Worm (Caenorhabditis elegans) whole organism, L4/young adult: Measurements from ENCODE around the gene nep-3.

Source experiments
- W03F9.2 ChIP-seq: fragments of 150-350 bp; optimal IDR thresholded peaks from 2 replicates; lab custom pipeline; 2014; ENCODE audit warnings: missing biosample characterization, missing genetic modification characterization
- dao-5 ChIP-seq: sonication (generic microtip); optimal IDR thresholded peaks from 2 replicates; lab custom pipeline; 2016; ENCODE audit warnings: missing genotype, missing genetic modification characterization, moderate library complexity, missing compliant biosample characterization
- him-1 ChIP-seq: sonication (generic microtip); optimal IDR thresholded peaks from 2 replicates; lab custom pipeline; 2016; ENCODE audit warnings: missing genotype, missing genetic modification reagents, missing genetic modification characterization, missing compliant biosample characterization

Gene nep-3

DNA sequence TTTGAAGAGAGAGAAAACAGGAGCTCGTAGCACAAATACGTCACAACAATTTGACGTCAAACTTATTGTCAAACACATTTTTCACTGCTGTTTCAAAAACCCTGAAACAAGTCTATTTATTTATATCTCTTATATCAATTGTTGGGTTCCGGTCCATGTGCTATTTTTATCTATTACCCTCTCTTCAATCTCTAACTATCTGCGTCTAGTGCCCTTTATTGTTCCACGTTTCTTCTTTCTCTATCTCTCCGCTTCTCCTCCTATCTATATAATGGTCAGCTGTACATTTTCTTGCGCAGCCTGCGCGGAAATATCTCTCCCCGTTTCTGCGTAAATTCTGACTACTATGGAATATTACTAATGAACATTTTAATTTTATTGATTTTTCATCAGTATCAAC lies 19.9 kb upstream of the nep-3 start:
- TF ChIP-seq W03F9.2: no peak
- TF ChIP-seq dao-5 (tag; lab: Kevin White, UChicago): no peak
- TF ChIP-seq him-1 (tag; lab: Kevin White, UChicago): no peak

DNA sequence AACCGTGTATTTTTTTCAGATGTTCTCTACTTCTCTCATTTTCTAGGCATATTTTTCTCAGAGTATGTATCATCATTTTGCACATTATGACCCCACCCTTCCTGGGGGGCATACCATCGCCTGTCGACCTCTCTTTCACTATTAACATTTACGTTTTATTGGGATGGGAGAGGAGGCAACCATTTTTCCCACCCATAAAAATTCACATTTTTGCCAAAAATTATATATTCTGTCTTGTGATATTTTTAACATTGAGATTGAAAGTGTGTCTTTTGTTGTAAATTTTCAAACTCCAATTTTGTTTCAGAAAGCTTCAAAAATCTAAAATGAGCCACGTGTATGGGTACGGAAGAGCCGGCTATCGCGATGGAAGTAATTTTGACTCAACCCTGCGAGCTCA lies 17.7 kb upstream of the nep-3 start, which contains the start of gene F53C3.7:
TSS of gene F53C3.7 (plus strand) at position 301 of the 400 bp plus-strand sequence.
- TF ChIP-seq W03F9.2 (no peak), him-1 (tag; lab: Kevin White, UChicago) (no peak), dao-5 (tag; lab: Kevin White, UChicago) (no peak)

- TF ChIP-seq him-1 (tag; lab: Kevin White, UChicago) (no peak), W03F9.2 (no peak), dao-5 (tag; lab: Kevin White, UChicago) (no peak)
Measured at ce11 chrII:3893911-3894310, 16.9 kb upstream of the nep-3 start.

DNA sequence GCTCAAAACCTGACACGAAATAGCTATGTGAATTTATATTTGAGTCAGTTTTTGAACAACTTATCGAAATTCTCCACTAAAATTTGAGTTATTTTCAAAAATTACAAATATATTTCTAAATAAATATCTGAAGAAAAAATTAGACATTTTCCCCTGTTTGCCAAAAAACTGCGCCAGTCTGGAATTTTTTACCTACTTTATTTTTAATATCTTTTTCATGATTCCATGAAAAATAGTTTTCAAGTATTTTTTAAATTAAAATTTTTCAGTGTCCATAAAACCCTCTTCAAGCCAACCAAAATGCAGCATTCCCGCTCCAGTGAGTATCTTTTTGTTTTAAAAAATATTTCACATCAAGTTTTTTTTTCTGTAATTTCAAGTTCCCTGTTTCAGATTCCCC lies 14.1 kb upstream of the nep-3 start, which contains the start of gene F53C3.8:
TSS of gene F53C3.8 (plus strand) at position 301 of the 400 bp plus-strand sequence.
- no peak for TF ChIP-seq him-1 (tag; lab: Kevin White, UChicago)
- TF ChIP-seq dao-5 (tag; lab: Kevin White, UChicago): no peak
- no peak for TF ChIP-seq W03F9.2

- no peak for TF ChIP-seq him-1 (tag; lab: Kevin White, UChicago)
Measured at ce11 chrII:3879945-3880344, 2.9 kb upstream of the nep-3 start, which contains the start of gene nhr-166. Gene nhr-166 (plus strand): TSS chrII:3880245.

DNA sequence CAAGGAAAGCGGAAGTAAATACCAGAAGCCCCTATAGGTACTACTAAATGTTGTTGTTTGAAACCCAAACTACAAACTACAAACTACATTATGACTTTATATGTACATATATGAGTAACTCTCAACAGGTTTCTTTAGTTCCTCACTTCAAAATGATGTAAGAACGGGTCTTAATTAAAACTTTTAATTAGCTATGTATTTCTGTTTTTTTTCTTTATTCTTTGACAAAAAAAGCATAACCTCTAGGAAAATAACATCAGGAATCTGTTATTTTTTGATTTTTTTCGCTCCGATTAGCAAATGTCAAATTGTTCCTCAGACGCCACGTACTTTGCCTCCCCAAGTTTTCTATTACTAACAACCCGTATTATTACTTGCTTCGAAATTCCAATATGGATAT lies 1.3 kb upstream of the nep-3 start, which contains the start of gene srh-250:
TSS of gene srh-250 (plus strand) at position 301 of the 400 bp plus-strand sequence.
- no peak for TF ChIP-seq him-1 (tag; lab: Kevin White, UChicago)
- no peak for TF ChIP-seq W03F9.2
- no peak for TF ChIP-seq dao-5 (tag; lab: Kevin White, UChicago)

DNA sequence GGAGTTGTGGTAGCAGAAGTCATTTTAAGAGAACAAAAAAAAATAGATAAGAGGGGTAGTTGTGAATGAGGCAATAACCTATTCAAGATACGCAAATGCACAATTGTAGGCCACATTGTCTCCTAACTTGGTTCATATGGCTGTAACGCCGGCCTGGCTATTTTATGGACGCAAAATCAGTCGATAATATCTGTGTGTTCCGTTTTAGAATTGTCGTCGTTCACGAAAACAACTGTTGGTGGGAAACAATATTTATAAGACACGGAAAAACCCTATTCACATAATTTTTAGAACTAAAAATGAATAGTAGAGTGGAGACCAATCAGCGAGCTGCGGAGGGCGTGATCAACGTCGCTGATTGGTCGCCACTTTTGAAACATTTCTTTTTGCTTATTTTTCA lies 847 bp upstream of the nep-3 start, which contains the start of gene sdz-7:
TSS of gene sdz-7 (minus strand) at position 101 of the 400 bp plus-strand sequence.
- no peak for TF ChIP-seq W03F9.2
- TF ChIP-seq dao-5 (tag; lab: Kevin White, UChicago): no peak
- no peak for TF ChIP-seq him-1 (tag; lab: Kevin White, UChicago)

DNA sequence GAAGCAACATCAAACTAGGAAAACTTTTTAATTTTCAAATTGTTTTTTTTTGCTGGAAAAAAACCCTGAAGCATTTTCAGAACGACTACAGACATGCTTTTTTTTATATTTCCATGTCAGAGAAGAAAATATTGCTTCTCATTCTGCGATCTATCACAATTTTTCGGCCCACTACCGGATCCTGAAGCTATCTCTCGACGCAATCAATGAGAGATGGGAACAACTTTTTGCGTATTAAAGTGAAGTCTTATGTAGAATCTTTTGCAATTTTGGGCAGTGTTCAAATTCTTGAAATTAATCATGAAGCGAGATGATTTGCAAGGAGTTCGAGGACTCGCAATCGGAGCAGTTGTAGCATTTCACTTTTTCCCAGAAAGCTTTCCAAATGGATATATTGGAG lies 7.4 kb downstream of the nep-3 start, which contains the start of gene oac-10:
TSS of gene oac-10 (plus strand) at position 301 of the 400 bp plus-strand sequence.
- TF ChIP-seq him-1 (tag; lab: Kevin White, UChicago) (no peak), dao-5 (tag; lab: Kevin White, UChicago) (no peak), W03F9.2 (no peak)

DNA sequence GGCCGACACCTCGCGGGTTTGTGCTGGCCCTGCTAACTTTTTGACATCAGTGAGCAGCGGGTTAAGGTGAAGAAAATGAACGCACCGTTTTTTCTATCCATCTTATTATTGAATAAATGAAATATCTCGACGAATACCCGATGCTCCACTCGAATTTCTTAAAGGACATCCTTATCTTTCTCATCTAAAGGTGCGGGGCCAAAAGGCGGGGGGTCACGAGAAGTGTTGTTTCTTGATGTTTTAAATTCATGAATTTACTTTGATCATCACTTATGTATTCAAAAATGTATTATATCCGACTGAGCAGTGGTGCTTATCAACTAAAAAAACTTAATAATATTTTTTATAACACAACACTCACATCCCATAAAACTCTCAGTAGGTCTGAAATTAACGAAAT lies 12.4 kb downstream of the nep-3 start, which contains the start of gene nhr-261:
TSS of gene nhr-261 (minus strand) at position 101 of the 400 bp plus-strand sequence.
- TF ChIP-seq W03F9.2 (no peak), dao-5 (tag; lab: Kevin White, UChicago) (no peak), him-1 (tag; lab: Kevin White, UChicago) (no peak)

DNA sequence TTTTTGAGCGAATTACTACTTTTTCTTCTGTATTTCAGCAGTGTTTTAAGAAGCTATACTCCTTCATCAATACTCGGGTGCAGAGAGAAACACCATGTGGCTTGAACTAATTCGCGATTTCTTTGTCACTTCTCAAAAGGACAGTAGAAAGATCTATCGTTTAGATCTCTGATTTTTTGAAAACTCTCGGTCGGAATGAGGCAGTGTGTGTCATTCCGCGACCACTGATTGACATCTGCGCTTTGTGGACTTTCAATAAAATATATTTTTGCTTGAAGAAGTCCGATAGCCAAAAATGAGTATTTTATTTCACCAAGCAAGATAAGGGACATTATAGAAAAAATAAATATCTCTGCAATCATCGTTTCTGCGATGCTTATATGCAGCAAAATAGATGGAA lies 15.0 kb downstream of the nep-3 start:
- TF ChIP-seq W03F9.2: no peak
- no peak for TF ChIP-seq him-1 (tag; lab: Kevin White, UChicago)
- TF ChIP-seq dao-5 (tag; lab: Kevin White, UChicago): no peak

- no peak for TF ChIP-seq dao-5 (tag; lab: Kevin White, UChicago)
- no peak for TF ChIP-seq W03F9.2
- TF ChIP-seq him-1 (tag; lab: Kevin White, UChicago): no peak
Measured at ce11 chrII:3860826-3861225, 16.2 kb downstream of the nep-3 start, which contains the start of gene oac-11. Gene oac-11 (minus strand): TSS chrII:3860926.

DNA sequence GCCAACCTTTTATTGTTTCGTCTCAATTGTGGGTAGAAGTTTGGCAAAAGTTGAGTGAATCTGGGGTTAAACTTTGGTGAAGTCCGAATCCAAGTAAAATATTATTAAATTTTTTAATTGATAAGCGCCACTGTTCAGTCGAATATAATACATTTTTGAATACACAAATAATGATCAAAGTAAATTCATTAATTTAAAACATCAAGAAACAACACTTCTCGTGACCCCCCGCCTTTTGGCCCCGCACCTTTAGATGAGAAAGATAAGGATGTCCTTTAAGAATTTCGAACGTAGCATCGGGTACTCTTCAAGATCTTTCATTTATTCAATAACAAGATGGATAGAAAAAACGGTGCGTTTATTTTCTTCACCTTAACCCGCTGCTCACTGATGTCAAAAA lies 24.4 kb downstream of the nep-3 start, which contains the start of gene nhr-257:
TSS of gene nhr-257 (plus strand) at position 301 of the 400 bp plus-strand sequence.
- TF ChIP-seq dao-5 (tag; lab: Kevin White, UChicago) (no peak), him-1 (tag; lab: Kevin White, UChicago) (no peak), W03F9.2 (no peak)

ce11 chrII:3850655-3851054 lies 26.4 kb downstream of the nep-3 start, which contains the start of gene nhr-72:
Gene nhr-72 (minus strand): TSS chrII:3850755.
- TF ChIP-seq dao-5 (tag; lab: Kevin White, UChicago) (no peak), him-1 (tag; lab: Kevin White, UChicago) (no peak), W03F9.2 (no peak)

ce11 chrII:3846028-3846427 lies 31.0 kb downstream of the nep-3 start, which contains the start of gene C17A2.2:
Gene C17A2.2 (plus strand): TSS chrII:3846328.
- TF ChIP-seq dao-5 (tag; lab: Kevin White, UChicago): no peak
- TF ChIP-seq him-1 (tag; lab: Kevin White, UChicago): no peak
- TF ChIP-seq W03F9.2: no peak

DNA sequence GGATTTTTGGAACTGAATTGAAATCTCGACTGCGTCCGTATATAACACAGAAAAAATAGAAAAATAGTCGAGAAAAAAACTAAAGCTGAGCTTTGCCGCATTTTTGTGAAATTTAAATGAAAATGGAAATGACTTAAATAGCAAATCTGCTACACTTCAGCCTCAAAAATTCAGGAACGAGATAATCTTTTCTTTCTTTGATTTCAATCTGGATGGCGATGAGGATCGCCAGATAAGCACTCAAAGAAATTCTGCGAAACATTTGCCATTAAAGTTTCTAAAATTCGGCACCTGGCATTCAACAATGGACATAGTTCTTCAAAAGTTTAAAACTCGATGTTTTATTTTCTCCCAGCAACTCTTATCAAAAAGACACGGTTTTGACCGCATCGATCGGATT lies 33.7 kb downstream of the nep-3 start, which contains the start of the genes C17A2.7 and C17A2.3:
TSS of gene C17A2.7 (minus strand) at position 101 of the 400 bp plus-strand sequence.
TSS of gene C17A2.3 (plus strand) at position 305 of the 400 bp plus-strand sequence.
- TF ChIP-seq W03F9.2: no peak
- TF ChIP-seq him-1 (tag; lab: Kevin White, UChicago): no peak
- no peak for TF ChIP-seq dao-5 (tag; lab: Kevin White, UChicago)
